Worm (Caenorhabditis elegans) whole organism, mixed stage, embryonic: ENCODE results near the gene F25E2.2.

Experiments
- M03D4.4 ChIP-seq: sonication (generic microtip); optimal IDR thresholded peaks from 2 replicates; lab custom pipeline; 2017; ENCODE audit warnings: mild to moderate bottlenecking, missing genetic modification characterization, missing compliant biosample characterization
- elt-1 ChIP-seq: sonication (generic microtip); optimal IDR thresholded peaks from 2 replicates; lab custom pipeline; 2017; ENCODE audit warnings: missing genetic modification characterization, mild to moderate bottlenecking, missing compliant biosample characterization, antibody characterized with exemption, moderate library complexity, borderline replicate concordance; ENCODE audit not compliant: insufficient read depth
- flh-1 ChIP-seq: fragments of 200-800 bp; sonication (Bioruptor generic); optimal IDR thresholded peaks from 2 replicates; lab custom pipeline; 2018; ENCODE audit warnings: mild to moderate bottlenecking, missing genetic modification characterization, moderate library complexity, missing compliant biosample characterization
- hlh-1 ChIP-seq: fragments of 150-350 bp; optimal IDR thresholded peaks from 2 replicates; lab custom pipeline; 2014; ENCODE audit warnings: missing biosample characterization, missing genetic modification reagents, missing genetic modification characterization
- mls-2 ChIP-seq: sonication (generic microtip); optimal IDR thresholded peaks from 2 replicates; lab custom pipeline; 2016; ENCODE audit warnings: mild to moderate bottlenecking, missing genetic modification characterization, moderate library complexity, missing compliant biosample characterization
- nhr-76 ChIP-seq: sonication (generic microtip); optimal IDR thresholded peaks from 2 replicates; lab custom pipeline; 2017; ENCODE audit warnings: missing biosample characterization, missing genetic modification characterization
- sptf-1 ChIP-seq: sonication (generic microtip); optimal IDR thresholded peaks from 2 replicates; lab custom pipeline; 2017; ENCODE audit warnings: mild to moderate bottlenecking, missing genetic modification characterization, moderate library complexity, missing compliant biosample characterization
- unc-62 ChIP-seq: fragments of 150-350 bp; optimal IDR thresholded peaks from 2 replicates; lab custom pipeline; 2014; ENCODE audit warnings: missing biosample characterization, missing genetic modification reagents, missing genetic modification characterization
- ztf-11 ChIP-seq: fragments of 150-350 bp; optimal IDR thresholded peaks from 2 replicates; lab custom pipeline; 2014; ENCODE audit warnings: missing biosample characterization, missing genetic modification characterization

DNA sequence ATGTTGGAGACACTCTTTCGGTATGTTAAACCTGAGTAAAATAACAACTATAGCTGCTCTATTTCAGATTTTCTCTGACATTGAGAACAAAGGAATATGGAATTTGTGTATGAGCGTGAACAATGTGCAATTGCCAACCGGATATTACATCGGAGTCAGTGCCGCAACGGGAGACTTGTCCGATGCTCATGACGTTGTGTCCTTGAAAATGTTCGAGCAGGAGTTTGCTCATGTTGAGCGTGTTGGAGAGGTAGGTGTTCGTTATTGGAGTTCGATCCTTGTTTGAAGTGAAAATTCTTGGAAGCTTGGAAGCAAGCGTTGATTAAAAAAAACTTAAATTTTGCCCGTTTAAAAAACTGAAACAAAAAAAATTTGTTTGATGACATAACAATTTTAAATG, 41.0 kb downstream of the F25E2.2 start:
- TF ChIP-seq nhr-76 (tag; lab: Kevin White, UChicago) (no peak), hlh-1 (tag; lab: Kevin White, UChicago) (no peak), elt-1 (tag; lab: Kevin White, UChicago) (no peak), unc-62 (GFP tag; lab: Kevin White, UChicago) (no peak), sptf-1 (tag; lab: Kevin White, UChicago) (no peak), ztf-11 (no peak), M03D4.4 (tag; lab: Kevin White, UChicago) (no peak), mls-2 (no peak), flh-1 (GFP tag; lab: Kevin White, UChicago) (no peak)
